Worm (Caenorhabditis elegans) whole organism, dauer: ENCODE results near the gene alr-1.

Experiments used
- unc-62 ChIP-seq: sonication (generic microtip); optimal IDR thresholded peaks from 2 replicates; lab custom pipeline; 2017; ENCODE audit warnings: missing biosample characterization, missing genetic modification reagents, missing genetic modification characterization

The alr-1 gene

DNA sequence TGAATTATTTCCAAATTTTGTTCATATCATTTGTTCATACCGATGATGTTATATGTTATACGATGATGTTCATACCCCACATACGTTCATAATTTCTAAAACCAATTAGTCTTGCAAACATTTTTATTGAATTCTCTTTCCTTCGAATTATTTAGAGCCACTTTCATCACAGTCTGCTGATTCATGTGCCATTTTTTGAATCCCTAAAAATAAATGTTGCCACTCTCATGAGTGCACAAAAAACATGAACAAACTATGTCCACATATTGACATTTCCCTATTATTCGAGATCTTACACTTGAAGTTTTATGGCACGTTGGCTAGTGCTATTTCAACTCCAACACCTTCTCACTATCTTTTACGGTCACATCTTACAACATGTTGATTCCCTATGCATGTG is 18.3 kb downstream of the alr-1 start, which contains the start of gene clc-17:
Gene clc-17 (plus strand): TSS at position 301 of the 400 bp plus-strand sequence.
- no peak for TF ChIP-seq unc-62 (GFP tag; lab: Kevin White, UChicago)

DNA sequence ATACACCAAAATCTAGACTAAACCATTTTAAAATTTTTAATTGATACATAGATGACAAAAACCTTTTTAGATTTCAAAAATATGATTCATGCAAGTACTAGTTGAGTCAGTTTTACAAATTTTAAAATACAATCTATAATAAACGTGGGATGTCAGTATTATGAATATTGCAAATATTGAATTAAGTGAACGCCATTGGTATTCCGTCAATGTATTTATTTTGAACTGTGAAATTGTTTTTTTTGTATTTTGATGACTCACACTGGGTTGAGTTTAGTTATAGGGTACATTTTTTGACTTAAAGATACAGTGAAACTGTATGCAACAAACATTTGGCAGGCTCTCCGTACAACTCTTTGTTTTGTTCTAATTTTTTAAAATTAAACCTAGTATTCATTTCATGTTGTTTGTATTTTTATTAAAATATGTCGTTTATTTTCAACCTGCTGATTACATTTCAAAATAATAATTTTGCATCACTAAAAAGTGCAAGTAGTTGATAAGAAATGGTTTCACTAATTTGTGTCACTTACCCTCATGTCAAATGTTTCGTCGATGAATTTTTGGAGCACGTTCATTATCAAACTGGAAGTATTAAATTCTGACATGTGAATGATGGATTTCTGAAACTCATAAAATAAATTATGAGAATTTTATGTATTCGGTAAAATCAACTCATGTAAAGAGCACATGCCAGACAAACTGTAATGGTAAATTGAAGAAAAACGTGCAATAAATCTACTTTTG is 20.4 kb downstream of the alr-1 start, which contains the start of gene W02H3.1:
Gene W02H3.1 (minus strand): TSS at position 578 of the 747 bp plus-strand sequence.
- TF ChIP-seq unc-62 (GFP tag; lab: Kevin White, UChicago) = no peak

DNA sequence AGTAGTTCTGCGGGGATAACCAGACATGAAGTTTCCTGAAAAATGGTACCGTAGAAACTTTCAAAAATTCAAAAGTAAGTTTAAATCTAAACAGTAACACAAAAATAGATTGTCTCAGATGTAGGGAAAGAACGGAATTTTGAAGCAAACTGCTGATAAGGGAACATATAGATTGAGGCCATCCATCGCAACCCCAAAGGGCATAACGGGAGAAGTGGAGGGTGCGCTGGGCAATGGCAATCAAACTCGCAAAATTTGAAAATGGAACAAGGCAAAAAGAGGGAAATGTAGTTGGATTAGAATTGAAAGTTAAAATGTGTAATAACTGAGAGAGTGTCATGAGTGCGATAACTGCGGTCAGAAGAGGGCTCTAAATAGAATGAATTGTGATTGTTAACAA is 22.2 kb downstream of the alr-1 start:
- no peak for TF ChIP-seq unc-62 (GFP tag; lab: Kevin White, UChicago)

DNA sequence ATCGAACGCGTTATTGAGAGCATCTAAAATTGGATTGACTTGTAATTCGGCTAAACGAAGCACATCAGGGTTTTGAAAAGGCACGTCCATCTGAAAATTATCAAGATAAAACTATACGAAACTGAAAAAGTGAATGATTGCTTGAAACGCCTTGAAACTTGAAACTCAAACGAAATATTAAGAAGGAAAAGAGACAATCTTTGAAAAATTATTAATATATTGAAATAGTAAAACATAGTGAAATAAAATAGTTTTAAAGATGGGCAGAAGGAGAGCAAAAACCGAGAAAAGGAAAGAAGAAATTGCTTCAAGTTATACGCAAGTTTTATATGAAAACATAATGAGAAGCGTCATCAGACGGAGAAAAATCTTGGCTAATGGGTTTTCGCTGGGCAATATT is 27.3 kb downstream of the alr-1 start, which contains the start of gene W02H3.3:
Gene W02H3.3 (minus strand): TSS at position 101 of the 400 bp plus-strand sequence.
- no peak for TF ChIP-seq unc-62 (GFP tag; lab: Kevin White, UChicago)

DNA sequence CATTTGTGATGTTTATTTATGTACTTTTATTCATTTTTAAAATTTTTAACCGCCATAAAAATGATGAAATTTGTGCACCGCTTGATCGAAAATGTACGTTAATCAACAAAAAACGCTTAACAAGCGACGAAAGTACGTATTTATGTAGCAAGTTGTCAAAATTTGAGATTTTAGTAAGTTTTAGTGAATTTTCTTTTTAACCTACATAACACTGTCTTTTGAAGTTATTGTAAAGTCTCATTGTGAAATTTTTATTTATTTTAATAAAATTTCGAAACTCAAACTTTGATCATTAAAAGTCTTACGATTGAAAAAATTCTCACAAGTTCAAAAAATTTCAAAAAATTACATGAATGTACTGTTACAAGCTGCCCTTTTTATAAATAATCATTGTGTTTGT is 28.1 kb downstream of the alr-1 start:
- no peak for TF ChIP-seq unc-62 (GFP tag; lab: Kevin White, UChicago)

DNA sequence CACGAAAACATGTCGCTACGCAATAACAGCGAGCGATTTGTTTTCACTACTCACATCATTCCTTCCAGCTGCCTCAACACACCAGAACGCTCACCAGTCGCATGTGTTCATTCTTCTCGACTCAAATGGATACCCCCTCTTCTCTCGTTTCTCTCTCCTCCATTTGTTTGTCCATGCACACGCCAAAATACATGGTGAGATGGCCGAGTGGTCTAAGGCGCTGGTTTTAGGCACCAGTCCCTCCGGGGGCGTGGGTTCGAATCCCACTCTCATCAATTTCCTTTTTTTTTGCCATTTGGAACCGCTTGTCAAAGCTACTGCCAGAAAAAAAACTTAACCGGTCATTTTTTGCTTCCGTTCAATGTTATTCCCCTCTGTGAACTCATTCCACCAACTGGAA is 29.9 kb downstream of the alr-1 start:
- TF ChIP-seq unc-62 (GFP tag; lab: Kevin White, UChicago) = no peak

DNA sequence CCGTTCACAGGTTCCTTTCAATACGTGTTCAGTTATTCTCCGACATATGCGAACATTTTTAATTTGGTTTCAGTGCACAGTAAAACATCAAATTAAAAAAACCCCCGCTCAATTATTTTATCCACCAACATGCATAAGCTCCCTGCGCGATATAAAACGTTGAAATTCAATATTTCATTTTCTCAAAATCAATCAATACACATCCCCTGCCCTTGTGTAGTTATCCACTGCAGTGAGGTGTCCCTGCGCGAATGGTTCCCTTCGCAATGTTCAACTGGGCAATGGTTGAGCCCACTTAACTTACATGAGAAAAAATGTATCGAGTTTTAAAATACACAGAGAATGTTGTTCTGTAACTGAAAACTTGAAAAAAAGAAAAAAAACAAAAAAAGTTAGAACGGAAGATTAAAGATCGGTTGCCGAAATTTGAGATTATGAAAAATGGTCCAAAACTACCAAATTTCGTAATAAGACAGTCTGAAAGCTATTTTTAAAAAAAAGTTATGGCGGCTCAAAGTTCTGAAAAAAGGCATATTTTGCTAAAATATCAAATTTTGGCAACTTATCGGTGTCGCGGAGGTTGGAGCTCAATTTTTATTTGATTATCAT is 31.3 kb downstream of the alr-1 start:
- TF ChIP-seq unc-62 (GFP tag; lab: Kevin White, UChicago) = peak; percentile 69

DNA sequence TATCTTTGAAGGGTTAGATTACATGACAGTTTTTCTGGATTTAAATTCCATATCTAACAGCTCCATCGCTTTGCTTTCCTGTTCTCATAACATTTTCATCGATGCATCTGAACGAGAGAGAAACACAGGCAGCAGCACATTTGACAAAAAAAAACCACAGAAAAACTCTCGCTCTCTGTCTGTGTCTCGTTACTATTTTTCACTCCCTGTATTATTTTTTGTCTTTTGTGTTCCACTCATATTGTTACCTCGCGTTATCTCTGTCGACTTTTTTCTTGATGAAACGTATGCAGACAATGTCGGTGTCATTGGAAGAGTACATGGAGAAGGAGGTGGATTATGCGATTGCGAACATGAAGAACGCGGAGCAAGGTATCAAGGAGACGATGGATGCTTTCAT is 36.5 kb downstream of the alr-1 start, which contains the start of gene W04G3.11:
Gene W04G3.11 (plus strand): TSS at position 244 of the 400 bp plus-strand sequence.
- no peak for TF ChIP-seq unc-62 (GFP tag; lab: Kevin White, UChicago)

DNA sequence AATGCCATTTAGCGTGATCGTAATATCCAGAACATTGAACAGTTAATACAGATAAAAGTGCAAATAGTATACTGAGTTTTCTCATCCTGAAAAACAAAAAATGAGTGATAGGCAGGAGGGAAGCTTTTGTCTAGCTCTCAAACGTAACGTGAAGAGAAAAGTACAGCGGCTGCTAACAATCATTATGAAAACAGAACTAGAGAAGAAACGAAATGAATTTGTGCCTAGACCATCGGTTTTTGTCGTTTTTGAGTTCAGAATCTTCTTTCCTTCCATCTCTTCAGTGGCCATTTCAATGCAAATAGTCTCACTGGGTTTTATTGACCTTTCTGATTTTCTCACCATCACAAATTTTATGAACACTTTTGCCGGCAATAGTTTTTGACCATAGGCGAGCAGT is 40.3 kb downstream of the alr-1 start, which contains the start of gene W04G3.7:
Gene W04G3.7 (minus strand): TSS at position 101 of the 400 bp plus-strand sequence.
- no peak for TF ChIP-seq unc-62 (GFP tag; lab: Kevin White, UChicago)

DNA sequence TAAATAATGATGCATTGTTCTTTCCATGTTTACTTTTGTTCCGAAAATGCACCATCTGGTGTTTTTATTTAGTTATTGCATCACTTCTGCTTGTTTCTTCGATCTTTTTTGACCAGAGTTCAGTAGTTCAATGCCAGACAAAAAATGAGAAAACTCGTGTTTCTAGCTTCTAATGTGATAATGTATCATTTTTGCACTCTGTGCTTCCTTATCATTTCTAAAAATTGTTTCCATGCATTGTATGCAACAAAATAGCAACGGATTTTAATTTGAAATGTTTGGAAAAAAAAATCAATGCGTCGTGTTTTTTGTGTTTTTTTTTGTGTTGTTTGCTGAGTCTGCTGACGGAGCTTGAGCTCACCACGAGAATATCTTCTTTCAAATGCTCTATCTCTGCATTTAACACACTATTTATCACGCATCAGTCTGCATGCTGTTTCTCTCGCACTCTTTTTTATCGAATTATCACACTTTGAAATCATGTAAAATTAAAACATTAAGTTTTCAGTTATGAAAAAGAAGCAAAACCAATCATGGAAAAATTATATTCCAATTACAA is 45.2 kb downstream of the alr-1 start, which contains the start of gene sulp-7:
Gene sulp-7 (plus strand): TSS at position 509 of the 559 bp plus-strand sequence.
- TF ChIP-seq unc-62 (GFP tag; lab: Kevin White, UChicago) = no peak

DNA sequence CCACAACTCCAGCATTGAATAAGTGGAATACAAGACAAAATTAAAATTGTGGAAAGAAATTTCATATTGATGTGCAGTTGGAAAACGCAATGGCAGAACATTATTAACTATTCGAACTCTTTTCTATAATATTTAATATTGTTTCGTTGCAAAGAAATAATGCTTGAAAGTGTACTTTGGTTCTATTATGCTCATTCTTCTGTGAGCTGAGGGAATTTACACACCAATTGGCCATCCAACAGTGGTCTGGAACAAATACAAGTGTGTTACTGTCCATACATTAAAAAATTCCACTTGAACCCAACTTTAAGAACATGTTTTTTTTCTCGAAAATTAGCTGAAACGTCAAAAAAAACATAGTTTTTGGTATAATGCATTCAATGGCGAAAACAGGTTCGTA is 45.8 kb downstream of the alr-1 start, which contains the start of gene W04G3.13:
Gene W04G3.13 (minus strand): TSS at position 101 of the 400 bp plus-strand sequence.
- TF ChIP-seq unc-62 (GFP tag; lab: Kevin White, UChicago) = no peak

DNA sequence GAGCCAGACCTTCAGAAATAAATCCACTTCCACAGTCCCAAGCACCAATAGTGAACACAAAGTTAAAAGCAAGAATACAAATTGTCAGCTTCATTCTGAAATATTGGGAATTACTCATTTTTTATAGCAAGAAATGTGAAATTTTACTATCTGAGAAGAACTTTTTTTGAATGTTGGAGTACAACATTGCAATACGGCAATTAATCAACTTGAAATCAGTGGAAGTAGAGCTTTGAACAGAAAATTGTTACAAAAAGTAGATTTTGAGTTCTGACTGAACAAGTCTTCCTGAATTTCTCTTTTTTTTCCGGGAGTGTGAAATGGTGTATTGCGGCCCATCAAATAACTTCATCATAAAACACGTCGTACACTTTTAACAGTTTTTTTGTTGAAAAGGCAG is 47.3 kb downstream of the alr-1 start, which contains the start of gene W04G3.10:
Gene W04G3.10 (minus strand): TSS at position 101 of the 400 bp plus-strand sequence.
- no peak for TF ChIP-seq unc-62 (GFP tag; lab: Kevin White, UChicago)

DNA sequence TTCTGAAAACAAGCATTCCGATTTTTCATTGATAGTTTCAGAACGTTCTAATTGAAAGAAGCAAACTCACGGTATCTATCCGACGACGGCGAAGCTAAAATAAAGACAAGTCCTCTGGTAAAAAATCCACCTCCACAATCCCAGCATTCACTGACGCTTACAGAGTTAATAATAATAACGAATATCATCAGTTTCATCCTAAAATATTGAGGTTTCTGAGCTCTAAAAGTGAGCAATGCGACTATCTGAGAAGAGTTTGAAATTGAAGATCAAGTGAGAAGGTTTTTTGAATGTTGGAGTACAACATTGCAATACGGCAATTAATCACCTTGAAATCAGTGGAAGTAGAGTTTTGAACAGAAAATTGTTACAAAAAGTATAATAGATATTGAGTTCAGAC is 48.9 kb downstream of the alr-1 start, which contains the start of gene W04G3.12:
Gene W04G3.12 (minus strand): TSS at position 311 of the 400 bp plus-strand sequence.
- no peak for TF ChIP-seq unc-62 (GFP tag; lab: Kevin White, UChicago)

DNA sequence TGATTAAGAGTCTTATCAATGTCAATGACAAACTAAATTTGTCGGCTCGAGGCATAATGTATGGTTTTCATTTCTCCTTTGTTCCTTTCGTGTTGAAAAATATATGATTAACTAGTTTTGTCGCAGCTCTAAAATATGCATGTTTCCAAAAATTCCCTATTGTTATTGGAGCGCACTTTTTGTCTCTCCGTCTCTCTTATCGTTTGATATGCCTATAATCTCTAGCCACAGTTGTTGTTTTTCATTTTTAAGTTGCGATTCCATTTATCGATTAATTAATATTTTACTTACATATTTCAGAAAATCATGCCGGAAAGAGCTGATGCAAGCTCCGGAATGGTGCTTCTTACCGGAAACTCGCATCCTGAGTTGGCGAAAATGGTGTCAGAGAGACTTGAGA is 52.1 kb downstream of the alr-1 start, which contains the start of gene W04G3.5:
Gene W04G3.5 (plus strand): TSS at position 301 of the 400 bp plus-strand sequence.
- TF ChIP-seq unc-62 (GFP tag; lab: Kevin White, UChicago) = no peak

DNA sequence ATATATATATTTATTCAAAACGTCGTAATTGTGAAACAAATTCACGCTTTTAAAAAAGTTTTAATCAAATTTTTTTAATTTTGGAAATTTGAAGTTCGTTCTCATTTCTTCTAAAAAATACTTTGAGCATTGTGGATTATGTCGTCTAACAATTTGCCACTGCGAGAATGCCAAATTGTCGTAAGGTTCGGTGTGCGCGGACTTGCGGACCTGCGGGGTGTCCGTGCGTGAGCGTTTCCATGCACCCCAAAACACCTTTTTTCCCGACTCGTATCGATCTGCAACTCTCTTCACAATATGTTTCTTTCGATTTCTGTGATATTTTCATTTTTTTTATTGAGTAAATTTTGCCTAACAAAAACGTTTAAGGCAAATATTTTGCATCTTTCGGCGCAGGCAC is 52.7 kb downstream of the alr-1 start:
- no peak for TF ChIP-seq unc-62 (GFP tag; lab: Kevin White, UChicago)
